Fruit fly (Drosophila melanogaster) whole organism: Measurements from ENCODE around the gene CG32241.

ENCODE experiments used
- CG8478 ChIP-seq: fragments of >200 bp; optimal IDR thresholded peaks from 2 replicates; lab custom pipeline; 2018; ENCODE audit warnings: inconsistent platforms
- Dll ChIP-seq: fragments of >200 bp; optimal IDR thresholded peaks from 2 replicates; lab custom pipeline; 2017
- EcR ChIP-seq, 2 experiments: fragments of >200 bp; optimal IDR thresholded peaks; 2 replicates each; lab custom pipeline; 2017; ENCODE audit warnings: missing biosample characterization in 2 of 2, missing genetic modification characterization in 2 of 2, missing genetic modification reagents in 2 of 2
- pan ChIP-seq: fragments of >200 bp; optimal IDR thresholded peaks from 2 replicates; lab custom pipeline; 2017
- psq ChIP-seq: fragments of >200 bp; optimal IDR thresholded peaks from 2 replicates; lab custom pipeline; 2017
- usp ChIP-seq: fragments of >200 bp; optimal IDR thresholded peaks from 2 replicates; lab custom pipeline; 2017; ENCODE audit warnings: missing biosample characterization, missing genetic modification characterization, mixed read lengths

dm6 chr3L:4500400-4500799, 34.0 kb upstream of the CG32241 start, which contains the start of gene CG13720:
- TF ChIP-seq EcR (GFP tag; optimal IDR thresholded peaks at IDR 0.05; lab: Kevin White, UChicago) (no peak), psq (lab: Kevin White, UChicago) (no peak), Dll (no peak), pan (no peak), CG8478 (lab: Kevin White, UChicago) (no peak), usp (GFP tag; lab: Kevin White, UChicago) (no peak)
